Fruit fly (Drosophila melanogaster) whole organism, embryonic: ENCODE data around the gene CG34287.

ENCODE experiments used
- Aef1 ChIP-seq: fragments of 200-800 bp; sonication (Bioruptor generic); IDR thresholded peaks from 3 replicates; pipeline ENCODE4 v1.3.6; 2022; ENCODE audit warnings: missing biosample characterization, missing genetic modification characterization
- Atf3 ChIP-seq: fragments of 200-800 bp; sonication (Bioruptor generic); optimal IDR thresholded peaks from 3 replicates; lab custom pipeline; 2016; ENCODE audit warnings: missing biosample characterization, missing genetic modification characterization
- Atf6 ChIP-seq: fragments of 200-800 bp; sonication (Bioruptor generic); IDR thresholded peaks from 2 replicates; pipeline ENCODE4 v1.3.6; 2022; ENCODE audit warnings: missing biosample characterization, missing genetic modification characterization
- CG10274 ChIP-seq: fragments of 200-800 bp; sonication (Bioruptor generic); optimal IDR thresholded peaks from 3 replicates; lab custom pipeline; 2017; ENCODE audit warnings: missing biosample characterization, mild to moderate bottlenecking, missing genetic modification characterization
- CG10543 ChIP-seq: fragments of 200-800 bp; sonication (Bioruptor generic); optimal IDR thresholded peaks from 3 replicates; lab custom pipeline; 2017; ENCODE audit warnings: missing biosample characterization, mild to moderate bottlenecking, missing genetic modification characterization, moderate library complexity
- CG11456 ChIP-seq: fragments of 200-800 bp; sonication (Bioruptor generic); IDR thresholded peaks from 3 replicates; pipeline ENCODE4 v1.3.6; 2022; ENCODE audit warnings: missing biosample characterization, missing genetic modification characterization
- CG11696 ChIP-seq: fragments of 200-800 bp; sonication (Bioruptor generic); IDR thresholded peaks from 2 replicates; pipeline ENCODE4 v1.3.6; 2022; ENCODE audit warnings: missing biosample characterization, missing genetic modification characterization
- CG15269 ChIP-seq: fragments of 200-800 bp; sonication (Bioruptor generic); optimal IDR thresholded peaks from 2 replicates; lab custom pipeline; 2018; ENCODE audit warnings: missing biosample characterization, mild to moderate bottlenecking, missing genetic modification characterization, moderate library complexity
- CG17359 ChIP-seq: fragments of 200-800 bp; sonication (Bioruptor generic); optimal IDR thresholded peaks from 3 replicates; lab custom pipeline; 2018; ENCODE audit warnings: missing biosample characterization, mild to moderate bottlenecking, missing genetic modification characterization, moderate library complexity
- CG18476 ChIP-seq: fragments of 200-800 bp; sonication (Bioruptor generic); optimal IDR thresholded peaks from 2 replicates; lab custom pipeline; 2016; ENCODE audit warnings: missing biosample characterization, mild to moderate bottlenecking, missing genetic modification characterization
- CG2120 ChIP-seq: fragments of 200-800 bp; sonication (Bioruptor generic); optimal IDR thresholded peaks from 3 replicates; lab custom pipeline; 2016; ENCODE audit warnings: missing biosample characterization, missing genetic modification characterization
- CG32772 ChIP-seq: fragments of 200-800 bp; sonication (Bioruptor generic); IDR thresholded peaks from 2 replicates; pipeline ENCODE4 v1.3.6; 2022; ENCODE audit warnings: missing biosample characterization, missing genetic modification characterization
- CG3407 ChIP-seq: fragments of 200-800 bp; sonication (Bioruptor generic); optimal IDR thresholded peaks from 2 replicates; lab custom pipeline; 2018; ENCODE audit warnings: missing biosample characterization, mild to moderate bottlenecking, missing genetic modification characterization
- CG7357 ChIP-seq: fragments of 200-800 bp; sonication (Bioruptor generic); IDR thresholded peaks from 3 replicates; pipeline ENCODE4 v1.3.6; 2022; ENCODE audit warnings: missing biosample characterization, missing genetic modification characterization
- CG7372 ChIP-seq: fragments of 200-800 bp; sonication (Bioruptor generic); IDR thresholded peaks from 2 replicates; pipeline ENCODE4 v1.3.6; 2022; ENCODE audit warnings: missing biosample characterization, missing genetic modification characterization
- CG7556 ChIP-seq: fragments of 200-800 bp; sonication (Bioruptor generic); optimal IDR thresholded peaks from 2 replicates; lab custom pipeline; 2017; ENCODE audit warnings: missing biosample characterization, mild to moderate bottlenecking, missing genetic modification characterization
- CG8478 ChIP-seq: fragments of >200 bp; optimal IDR thresholded peaks from 2 replicates; lab custom pipeline; 2018
- CG9215 ChIP-seq: fragments of 200-800 bp; sonication (Bioruptor generic); IDR thresholded peaks from 2 replicates; pipeline ENCODE4 v1.3.6; 2022; ENCODE audit warnings: missing biosample characterization, missing genetic modification characterization
- Camta ChIP-seq: fragments of 200-800 bp; sonication (Bioruptor generic); optimal IDR thresholded peaks from 2 replicates; lab custom pipeline; 2016; ENCODE audit warnings: missing biosample characterization, missing genetic modification characterization
- Dfd ChIP-seq, 2 experiments: fragments of >200 bp; optimal IDR thresholded peaks; 2 replicates each; lab custom pipeline; 2017; ENCODE audit warnings: missing biosample characterization in 2 of 2, missing genetic modification characterization in 2 of 2
- Dip2 ChIP-seq: fragments of 200-800 bp; sonication (Bioruptor generic); IDR thresholded peaks from 2 replicates; pipeline ENCODE4 v1.3.6; 2022; ENCODE audit warnings: missing biosample characterization, missing genetic modification characterization
- Doc3 ChIP-seq: fragments of 200-800 bp; sonication (Bioruptor generic); IDR thresholded peaks from 3 replicates; pipeline ENCODE4 v1.3.6; 2022; ENCODE audit warnings: missing biosample characterization, missing genetic modification characterization; ENCODE audit not compliant: partially characterized antibody
- Elba2 ChIP-seq: fragments of 200-800 bp; sonication (Bioruptor generic); optimal IDR thresholded peaks from 3 replicates; lab custom pipeline; 2016; ENCODE audit warnings: missing biosample characterization, missing genetic modification characterization
- HLH4C ChIP-seq: fragments of 200-800 bp; sonication (Bioruptor generic); IDR thresholded peaks from 3 replicates; pipeline ENCODE4 v1.3.6; 2022; ENCODE audit warnings: missing biosample characterization, missing genetic modification characterization; ENCODE audit not compliant: partially characterized antibody
- Hey ChIP-seq: fragments of 200-800 bp; sonication (Bioruptor generic); optimal IDR thresholded peaks from 3 replicates; lab custom pipeline; 2018; ENCODE audit warnings: missing biosample characterization, mild to moderate bottlenecking, missing genetic modification characterization
- Hmx ChIP-seq: fragments of 200-800 bp; sonication (Bioruptor generic); optimal IDR thresholded peaks from 2 replicates; lab custom pipeline; 2016; ENCODE audit warnings: missing biosample characterization, missing genetic modification characterization
- Hr3 ChIP-seq: fragments of 200-800 bp; sonication (Bioruptor generic); optimal IDR thresholded peaks from 3 replicates; lab custom pipeline; 2016; ENCODE audit warnings: missing biosample characterization, missing genetic modification characterization
- Lim3 ChIP-seq: fragments of 200-800 bp; sonication (Bioruptor generic); IDR thresholded peaks from 2 replicates; pipeline ENCODE4 v1.3.6; 2022; ENCODE audit warnings: missing biosample characterization, missing genetic modification characterization
- Max ChIP-seq: fragments of 200-800 bp; sonication (Bioruptor generic); optimal IDR thresholded peaks from 2 replicates; lab custom pipeline; 2016; ENCODE audit warnings: missing biosample characterization, mild to moderate bottlenecking, missing genetic modification characterization
- Meics ChIP-seq: fragments of 200-800 bp; sonication (Bioruptor generic); optimal IDR thresholded peaks from 2 replicates; lab custom pipeline; 2017; ENCODE audit warnings: missing biosample characterization, mild to moderate bottlenecking, missing genetic modification characterization
- Nf-YA ChIP-seq: fragments of 200-800 bp; sonication (Bioruptor generic); IDR thresholded peaks from 2 replicates; pipeline ENCODE4 v1.3.6; 2022; ENCODE audit warnings: missing biosample characterization, missing genetic modification characterization
- Poxn ChIP-seq: fragments of 200-800 bp; sonication (Bioruptor generic); IDR thresholded peaks from 2 replicates; pipeline ENCODE4 v1.3.6; 2022; ENCODE audit warnings: missing biosample characterization, missing genetic modification characterization
- YL-1 ChIP-seq: fragments of 200-800 bp; sonication (Bioruptor generic); optimal IDR thresholded peaks from 3 replicates; lab custom pipeline; 2017; ENCODE audit warnings: missing biosample characterization, mild to moderate bottlenecking, missing genetic modification characterization
- amos ChIP-seq: fragments of 200-800 bp; sonication (Bioruptor generic); IDR thresholded peaks from 2 replicates; pipeline ENCODE4 v1.3.6; 2022; ENCODE audit warnings: missing biosample characterization, missing genetic modification characterization; ENCODE audit not compliant: partially characterized antibody
- az2 ChIP-seq: fragments of 200-800 bp; sonication (Bioruptor generic); optimal IDR thresholded peaks from 3 replicates; lab custom pipeline; 2016; ENCODE audit warnings: missing biosample characterization, missing genetic modification characterization
- btn ChIP-seq: fragments of 200-800 bp; sonication (Bioruptor generic); optimal IDR thresholded peaks from 2 replicates; lab custom pipeline; 2016; ENCODE audit warnings: missing biosample characterization, missing genetic modification characterization
- chinmo ChIP-seq: fragments of 200-800 bp; sonication (Bioruptor generic); IDR thresholded peaks from 4 replicates; pipeline ENCODE4 v1.3.6; 2022; ENCODE audit warnings: missing biosample characterization, missing genetic modification characterization; ENCODE audit not compliant: partially characterized antibody
- dm ChIP-seq: fragments of 200-800 bp; sonication (Bioruptor generic); optimal IDR thresholded peaks from 3 replicates; lab custom pipeline; 2016; ENCODE audit warnings: missing biosample characterization, missing genetic modification characterization
- gsb-n ChIP-seq: fragments of 200-800 bp; sonication (Bioruptor generic); optimal IDR thresholded peaks from 3 replicates; lab custom pipeline; 2018; ENCODE audit warnings: missing biosample characterization, mild to moderate bottlenecking, missing genetic modification characterization
- hkb ChIP-seq, 2 experiments: fragments of 200-800 bp in 1 of 2; fragments of >200 bp in 1 of 2; sonication (Bioruptor generic) in 1 of 2; IDR thresholded peaks in 1 of 2; optimal IDR thresholded peaks in 1 of 2; 2 replicates each; pipeline versions ENCODE4 v1.3.6 to Lab custom; 2017 to 2022; ENCODE audit warnings: missing biosample characterization in 1 of 2, missing genetic modification characterization in 1 of 2
- klu ChIP-seq: fragments of 200-800 bp; sonication (Bioruptor generic); IDR thresholded peaks from 2 replicates; pipeline ENCODE4 v1.3.6; 2022; ENCODE audit warnings: missing biosample characterization, missing genetic modification characterization
- pita ChIP-seq: fragments of 200-800 bp; sonication (Bioruptor generic); optimal IDR thresholded peaks from 2 replicates; lab custom pipeline; 2017; ENCODE audit warnings: missing biosample characterization, mild to moderate bottlenecking, missing genetic modification characterization
- slou ChIP-seq: fragments of 200-800 bp; sonication (Bioruptor generic); optimal IDR thresholded peaks from 3 replicates; lab custom pipeline; 2016; ENCODE audit warnings: missing biosample characterization, missing genetic modification characterization
- slp2 ChIP-seq: fragments of 200-800 bp; sonication (Bioruptor generic); optimal IDR thresholded peaks from 2 replicates; lab custom pipeline; 2016; ENCODE audit warnings: missing biosample characterization, missing genetic modification characterization
- sna ChIP-seq: fragments of 200-800 bp; sonication (Bioruptor generic); IDR thresholded peaks from 2 replicates; pipeline ENCODE4 v1.3.6; 2022; ENCODE audit warnings: missing biosample characterization, missing genetic modification characterization; ENCODE audit not compliant: partially characterized antibody
- ssp ChIP-seq: fragments of 200-800 bp; sonication (Bioruptor generic); IDR thresholded peaks from 2 replicates; pipeline ENCODE4 v1.3.6; 2022; ENCODE audit warnings: missing biosample characterization, missing genetic modification characterization
- tin ChIP-seq: fragments of 200-800 bp; sonication (Bioruptor generic); optimal IDR thresholded peaks from 3 replicates; lab custom pipeline; 2016; ENCODE audit warnings: missing biosample characterization, missing genetic modification characterization
- vnd ChIP-seq: fragments of 200-800 bp; sonication (Bioruptor generic); IDR thresholded peaks from 3 replicates; pipeline ENCODE4 v1.3.6; 2022; ENCODE audit warnings: missing biosample characterization, missing genetic modification characterization; ENCODE audit not compliant: partially characterized antibody
- zen2 ChIP-seq: fragments of 200-800 bp; sonication (Bioruptor generic); IDR thresholded peaks from 3 replicates; pipeline ENCODE4 v1.3.6; 2022; ENCODE audit warnings: missing biosample characterization, missing genetic modification characterization; ENCODE audit not compliant: partially characterized antibody
- zfh1 ChIP-seq: fragments of 200-800 bp; sonication (Bioruptor generic); IDR thresholded peaks from 3 replicates; pipeline ENCODE4 v1.3.6; 2022; ENCODE audit warnings: missing biosample characterization, missing genetic modification characterization

The CG34287 gene

DNA sequence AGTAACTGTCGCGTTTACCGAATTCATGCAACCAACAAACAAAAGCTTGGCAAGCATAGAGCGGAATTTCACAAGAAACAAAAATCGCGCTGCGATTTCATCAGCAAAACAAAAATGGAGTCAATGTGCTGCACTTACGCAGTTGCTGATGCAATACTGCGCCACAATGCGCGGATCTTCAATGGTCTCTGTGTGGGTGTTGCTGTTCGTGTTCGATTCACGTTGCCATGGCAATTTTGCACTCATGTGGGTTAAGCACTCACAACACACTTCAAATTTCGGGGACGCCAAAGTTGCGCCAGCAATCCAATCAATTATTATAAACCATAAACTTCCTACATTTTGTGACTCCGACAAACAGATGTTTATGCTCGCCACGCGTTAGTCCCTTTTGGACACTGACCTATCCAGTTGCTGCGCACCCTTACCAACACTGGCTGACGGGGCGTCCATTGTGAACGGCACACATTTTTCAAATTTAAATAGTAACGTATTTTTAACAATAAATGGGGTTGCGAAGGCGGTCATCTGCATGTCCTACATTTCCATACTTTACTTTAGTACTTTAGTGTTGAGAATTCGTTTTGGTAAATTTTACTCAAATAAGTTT is 9.0 kb downstream of the CG34287 start, which contains the start of gene CG2017 (continued):
- TF ChIP-seq CG7372 (GFP tag; lab: Robert Waterston, UW) = no peak
- TF ChIP-seq gsb-n (tag; lab: Kevin White, UChicago) = peak; percentile 42
- TF ChIP-seq CG17359 (tag; lab: Kevin White, UChicago) = peak; percentile 3
- no peak for TF ChIP-seq CG18476
- TF ChIP-seq Max (GFP tag; lab: Kevin White, UChicago) = no peak
- no peak for TF ChIP-seq Aef1 (GFP tag; lab: Robert Waterston, UW)
- no peak for TF ChIP-seq Hey (tag; lab: Kevin White, UChicago)
- peak; percentile 36; the same call in 1 of the 2 replicates for TF ChIP-seq Atf6
- TF ChIP-seq Atf3 = peak; percentile 31
- TF ChIP-seq CG3407 (GFP tag; lab: Kevin White, UChicago) = no peak
- no peak for TF ChIP-seq Dfd (GFP tag; optimal IDR thresholded peaks at IDR 0.05; lab: Kevin White, UChicago)
- TF ChIP-seq Doc3 = no peak
- peak; percentile 32 for TF ChIP-seq Meics
- peak; percentile 70; the same call in 2 of the 3 replicates for TF ChIP-seq CG11456 (GFP tag; lab: Robert Waterston, UW)
- no peak for TF ChIP-seq CG32772 (GFP tag; lab: Robert Waterston, UW)
- 0 out of 2 replicates have a peak, but pooled peaks have one; percentile 6 for TF ChIP-seq CG9215 (GFP tag; lab: Robert Waterston, UW)
- TF ChIP-seq amos (GFP tag; lab: Robert Waterston, UW) = peak; percentile 46; the same call in 1 of the 2 replicates
- TF ChIP-seq Dip2 (GFP tag; lab: Robert Waterston, UW) = no peak
- no peak for TF ChIP-seq hkb (optimal IDR thresholded peaks at IDR 0.05; lab: Kevin White, UChicago)
- no peak for TF ChIP-seq hkb (GFP tag; IDR thresholded peaks at IDR 0.05; lab: Robert Waterston, UW)
- no peak for TF ChIP-seq Hmx
- no peak for TF ChIP-seq CG8478 (lab: Kevin White, UChicago)
- no peak for TF ChIP-seq zen2 (GFP tag; lab: Robert Waterston, UW)
- TF ChIP-seq pita (GFP tag; lab: Kevin White, UChicago) = no peak
- TF ChIP-seq ssp = no peak
- TF ChIP-seq Poxn (GFP tag; lab: Robert Waterston, UW) = no peak
- peak; percentile 49 for TF ChIP-seq YL-1
- no peak for TF ChIP-seq slou
- peak; percentile 77 for TF ChIP-seq CG2120 (GFP tag; lab: Kevin White, UChicago)
- TF ChIP-seq vnd (GFP tag; lab: Robert Waterston, UW) = no peak
- TF ChIP-seq CG7556 (GFP tag; lab: Kevin White, UChicago) = no peak
- TF ChIP-seq Hr3 (GFP tag; lab: Kevin White, UChicago) = peak; percentile 44
- no peak for TF ChIP-seq Lim3 (GFP tag; lab: Robert Waterston, UW)
- peak; percentile 75 for TF ChIP-seq dm (GFP tag; lab: Kevin White, UChicago)
- TF ChIP-seq Elba2 = no peak
- no peak for TF ChIP-seq klu (GFP tag; lab: Robert Waterston, UW)
- TF ChIP-seq CG10543 = peak; percentile 18
- TF ChIP-seq sna (GFP tag; lab: Robert Waterston, UW) = 0 out of 2 replicates have a peak, but pooled peaks have one; percentile 30
- peak; percentile 50 for TF ChIP-seq tin (GFP tag; lab: Kevin White, UChicago)
- TF ChIP-seq HLH4C (GFP tag; lab: Robert Waterston, UW) = no peak
- no peak for TF ChIP-seq CG11696 (GFP tag; lab: Robert Waterston, UW)
- peak; percentile 45; the same call in 1 of the 3 replicates for TF ChIP-seq zfh1 (GFP tag; lab: Robert Waterston, UW)
- TF ChIP-seq CG7357 (GFP tag; lab: Robert Waterston, UW) = no peak
- TF ChIP-seq slp2 (GFP tag; lab: Kevin White, UChicago) = peak; percentile 11
- TF ChIP-seq Nf-YA = no peak
- peak; percentile 19 for TF ChIP-seq Camta
- TF ChIP-seq CG15269 (tag; lab: Kevin White, UChicago) = peak; percentile 20
- TF ChIP-seq az2 (GFP tag; lab: Kevin White, UChicago) = peak; percentile 13
- no peak for TF ChIP-seq CG10274 (GFP tag; lab: Kevin White, UChicago)
- TF ChIP-seq btn = no peak
- no peak; the same call in 1 of the 4 replicates for TF ChIP-seq chinmo (GFP tag; lab: Robert Waterston, UW)
